Fruit fly (Drosophila melanogaster) whole organism, embryonic: ENCODE results near the gene Cralbp.

ENCODE experiments used
- CG10267 ChIP-seq: fragments of 200-800 bp; sonication (Bioruptor generic); optimal IDR thresholded peaks from 2 replicates; lab custom pipeline; 2018; ENCODE audit warnings: missing biosample characterization, mild to moderate bottlenecking, missing genetic modification characterization, moderate library complexity
- CG12155 ChIP-seq: fragments of 200-800 bp; sonication (Bioruptor generic); optimal IDR thresholded peaks from 3 replicates; lab custom pipeline; 2016; ENCODE audit warnings: missing biosample characterization, missing genetic modification characterization
- CG12744 ChIP-seq: fragments of 200-800 bp; sonication (Bioruptor generic); optimal IDR thresholded peaks from 2 replicates; lab custom pipeline; 2016; ENCODE audit warnings: missing biosample characterization, missing genetic modification characterization
- CG14441 ChIP-seq: fragments of 200-800 bp; sonication (Bioruptor generic); IDR thresholded peaks from 2 replicates; pipeline ENCODE4 v1.3.6; 2022; ENCODE audit warnings: missing biosample characterization, missing genetic modification characterization
- CG18011 ChIP-seq: fragments of 200-800 bp; sonication (Bioruptor generic); optimal IDR thresholded peaks from 2 replicates; lab custom pipeline; 2017; ENCODE audit warnings: missing biosample characterization, missing genetic modification characterization, mild to moderate bottlenecking, moderate library complexity, missing genotype
- CG18262 ChIP-seq: fragments of 200-800 bp; optimal IDR thresholded peaks from 3 replicates; lab custom pipeline; 2019; ENCODE audit warnings: missing biosample characterization, mild to moderate bottlenecking, missing genetic modification characterization, moderate library complexity
- CG18476 ChIP-seq: fragments of 200-800 bp; sonication (Bioruptor generic); optimal IDR thresholded peaks from 2 replicates; lab custom pipeline; 2016; ENCODE audit warnings: missing biosample characterization, mild to moderate bottlenecking, missing genetic modification characterization
- CG34422 ChIP-seq: fragments of 200-800 bp; sonication (Bioruptor generic); IDR thresholded peaks from 3 replicates; pipeline ENCODE4 v1.3.6; 2022; ENCODE audit warnings: missing biosample characterization, missing genetic modification characterization
- Dad ChIP-seq: fragments of 200-800 bp; sonication (Bioruptor generic); optimal IDR thresholded peaks from 3 replicates; lab custom pipeline; 2016; ENCODE audit warnings: missing biosample characterization, missing genetic modification characterization
- Dref ChIP-seq: fragments of 200-800 bp; sonication (Bioruptor generic); IDR thresholded peaks from 2 replicates; pipeline ENCODE4 v1.3.6; 2022; ENCODE audit warnings: missing biosample characterization, missing genetic modification characterization
- Drgx ChIP-seq: fragments of 200-800 bp; sonication (Bioruptor generic); IDR thresholded peaks from 2 replicates; pipeline ENCODE4 v1.3.6; 2022; ENCODE audit warnings: missing biosample characterization, missing genetic modification characterization
- E2f2 ChIP-seq: fragments of 200-800 bp; sonication (Bioruptor generic); IDR thresholded peaks from 2 replicates; pipeline ENCODE4 v1.3.6; 2022; ENCODE audit warnings: missing biosample characterization, missing genetic modification characterization
- Ets97D ChIP-seq: fragments of 200-800 bp; sonication (Bioruptor generic); optimal IDR thresholded peaks from 3 replicates; lab custom pipeline; 2016; ENCODE audit warnings: missing biosample characterization, missing genetic modification characterization
- HLH4C ChIP-seq: fragments of 200-800 bp; sonication (Bioruptor generic); IDR thresholded peaks from 3 replicates; pipeline ENCODE4 v1.3.6; 2022; ENCODE audit warnings: missing biosample characterization, missing genetic modification characterization; ENCODE audit not compliant: partially characterized antibody
- Hr39 ChIP-seq: fragments of >200 bp; optimal IDR thresholded peaks from 2 replicates; lab custom pipeline; 2017
- Jarid2 ChIP-seq: fragments of 200-800 bp; sonication (Bioruptor generic); optimal IDR thresholded peaks from 3 replicates; lab custom pipeline; 2017; ENCODE audit warnings: mild to moderate bottlenecking, missing biosample characterization, missing genetic modification reagents, missing genetic modification characterization
- Max ChIP-seq: fragments of 200-800 bp; sonication (Bioruptor generic); optimal IDR thresholded peaks from 2 replicates; lab custom pipeline; 2016; ENCODE audit warnings: missing biosample characterization, mild to moderate bottlenecking, missing genetic modification characterization
- Myb ChIP-seq: fragments of 200-800 bp; sonication (Bioruptor generic); optimal IDR thresholded peaks from 2 replicates; lab custom pipeline; 2016; ENCODE audit warnings: missing biosample characterization, missing genetic modification characterization
- Sin3A ChIP-seq: fragments of >200 bp; optimal IDR thresholded peaks from 2 replicates; lab custom pipeline; 2018
- Ssrp ChIP-seq: fragments of 200-800 bp; sonication (Bioruptor generic); optimal IDR thresholded peaks from 2 replicates; lab custom pipeline; 2018; ENCODE audit warnings: missing biosample characterization, mild to moderate bottlenecking, missing genetic modification characterization, moderate library complexity
- amos ChIP-seq: fragments of 200-800 bp; sonication (Bioruptor generic); IDR thresholded peaks from 2 replicates; pipeline ENCODE4 v1.3.6; 2022; ENCODE audit warnings: missing biosample characterization, missing genetic modification characterization; ENCODE audit not compliant: partially characterized antibody
- bbx ChIP-seq: fragments of 200-800 bp; sonication (Bioruptor generic); IDR thresholded peaks from 2 replicates; pipeline ENCODE4 v1.3.6; 2022; ENCODE audit warnings: missing biosample characterization, missing genetic modification characterization; ENCODE audit not compliant: partially characterized antibody
- bcd ChIP-seq: fragments of 200-800 bp; sonication (Bioruptor generic); optimal IDR thresholded peaks from 2 replicates; lab custom pipeline; 2017; ENCODE audit warnings: missing biosample characterization, mild to moderate bottlenecking, missing genetic modification characterization
- chinmo ChIP-seq: fragments of 200-800 bp; sonication (Bioruptor generic); IDR thresholded peaks from 4 replicates; pipeline ENCODE4 v1.3.6; 2022; ENCODE audit warnings: missing biosample characterization, missing genetic modification characterization; ENCODE audit not compliant: partially characterized antibody
- corto ChIP-seq: fragments of 200-800 bp; sonication (Bioruptor generic); optimal IDR thresholded peaks from 2 replicates; lab custom pipeline; 2016; ENCODE audit warnings: missing biosample characterization, mild to moderate bottlenecking, missing genetic modification characterization, moderate library complexity
- crc ChIP-seq: fragments of 200-800 bp; sonication (Bioruptor generic); optimal IDR thresholded peaks from 2 replicates; lab custom pipeline; 2016; ENCODE audit warnings: missing biosample characterization, missing genetic modification characterization
- crol ChIP-seq: fragments of 200-800 bp; sonication (Bioruptor generic); IDR thresholded peaks from 2 replicates; pipeline ENCODE4 v1.3.6; 2022; ENCODE audit warnings: missing biosample characterization, missing genetic modification characterization
- dati ChIP-seq: fragments of 200-800 bp; sonication (Bioruptor generic); IDR thresholded peaks from 2 replicates; pipeline ENCODE4 v1.3.6; 2022; ENCODE audit warnings: missing biosample characterization, missing genetic modification characterization
- dpn ChIP-seq, 2 experiments: fragments of 200-800 bp; sonication (Bioruptor generic); optimal IDR thresholded peaks; 3 replicates each; lab custom pipeline; 2016; ENCODE audit warnings: missing biosample characterization in 2 of 2, missing genetic modification characterization in 2 of 2
- gce ChIP-seq: fragments of 200-800 bp; sonication (Bioruptor generic); IDR thresholded peaks from 3 replicates; pipeline ENCODE4 v1.3.6; 2022; ENCODE audit warnings: missing biosample characterization, missing genetic modification characterization
- hbn ChIP-seq: fragments of 200-800 bp; sonication (Bioruptor generic); IDR thresholded peaks from 2 replicates; pipeline ENCODE4 v1.3.6; 2022; ENCODE audit warnings: missing biosample characterization, missing genetic modification characterization; ENCODE audit not compliant: partially characterized antibody
- inv ChIP-seq: fragments of 200-800 bp; sonication (Bioruptor generic); IDR thresholded peaks from 2 replicates; pipeline ENCODE4 v1.3.6; 2022; ENCODE audit warnings: missing biosample characterization, missing genetic modification characterization; ENCODE audit not compliant: partially characterized antibody
- lola ChIP-seq, 3 experiments: fragments of >200 bp in 2 of 3; fragments of 200-800 bp in 1 of 3; sonication (Bioruptor generic) in 1 of 3; optimal IDR thresholded peaks; 2 replicates each; lab custom pipeline; 2017 to 2019; ENCODE audit warnings: missing biosample characterization in 3 of 3, missing genetic modification characterization in 3 of 3, mild to moderate bottlenecking in 1 of 3, moderate library complexity in 1 of 3
- mam ChIP-seq: fragments of 200-800 bp; sonication (Bioruptor generic); optimal IDR thresholded peaks from 3 replicates; lab custom pipeline; 2016; ENCODE audit warnings: missing biosample characterization, missing genetic modification characterization
- nmo ChIP-seq: fragments of 200-800 bp; sonication (Bioruptor generic); optimal IDR thresholded peaks from 2 replicates; lab custom pipeline; 2018; ENCODE audit warnings: missing biosample characterization, mild to moderate bottlenecking, missing genetic modification characterization, moderate library complexity
- nom ChIP-seq: fragments of 200-800 bp; sonication (Bioruptor generic); optimal IDR thresholded peaks from 2 replicates; lab custom pipeline; 2017; ENCODE audit warnings: missing biosample characterization, missing genetic modification characterization, mild to moderate bottlenecking, moderate library complexity, missing genetic modification reagents
- onecut ChIP-seq: fragments of 200-800 bp; sonication (Bioruptor generic); IDR thresholded peaks from 2 replicates; pipeline ENCODE4 v1.3.6; 2022; ENCODE audit warnings: missing biosample characterization, missing genetic modification characterization
- org-1 ChIP-seq: fragments of 200-800 bp; sonication (Bioruptor generic); optimal IDR thresholded peaks from 2 replicates; lab custom pipeline; 2017; ENCODE audit warnings: missing biosample characterization, missing genetic modification characterization
- pan ChIP-seq, 4 experiments: fragments of >200 bp in 3 of 4; fragments of 200-800 bp in 1 of 4; sonication (Bioruptor generic) in 1 of 4; optimal IDR thresholded peaks in 3 of 4; IDR thresholded peaks in 1 of 4; 2 replicates each; pipeline versions ENCODE4 v1.3.6 to Lab custom; 2017 to 2022; ENCODE audit warnings: missing biosample characterization in 2 of 4, missing genetic modification characterization in 2 of 4, mixed read lengths in 1 of 4
- prd ChIP-seq, 3 experiments: fragments of >200 bp in 2 of 3; fragments of 200-800 bp in 1 of 3; sonication (Bioruptor generic) in 1 of 3; optimal IDR thresholded peaks in 2 of 3; IDR thresholded peaks in 1 of 3; 2 replicates in 2 of 3; 3 replicates in 1 of 3; pipeline versions ENCODE4 v1.3.6 to Lab custom; 2017 to 2022; ENCODE audit warnings: missing biosample characterization in 1 of 3, missing genetic modification characterization in 1 of 3
- pzg ChIP-seq: fragments of 200-800 bp; sonication (Bioruptor generic); optimal IDR thresholded peaks from 3 replicates; lab custom pipeline; 2018; ENCODE audit warnings: missing biosample characterization, mild to moderate bottlenecking, missing genetic modification characterization, moderate library complexity
- repo ChIP-seq: fragments of 200-800 bp; sonication (Bioruptor generic); optimal IDR thresholded peaks from 2 replicates; lab custom pipeline; 2016; ENCODE audit warnings: missing biosample characterization, missing genetic modification characterization
- shn ChIP-seq: fragments of 200-800 bp; sonication (Bioruptor generic); optimal IDR thresholded peaks from 3 replicates; lab custom pipeline; 2016; ENCODE audit warnings: missing biosample characterization, missing genetic modification characterization
- sr ChIP-seq: fragments of 200-800 bp; sonication (Bioruptor generic); IDR thresholded peaks from 3 replicates; pipeline ENCODE4 v1.3.6; 2022; ENCODE audit warnings: missing biosample characterization, missing genetic modification characterization
- tll ChIP-seq, 2 experiments: fragments of 200-800 bp in 1 of 2; fragments of >200 bp in 1 of 2; sonication (Bioruptor generic) in 1 of 2; optimal IDR thresholded peaks; 2 replicates each; lab custom pipeline; 2017 to 2019; ENCODE audit warnings: missing biosample characterization in 2 of 2, missing genetic modification characterization in 2 of 2, mild to moderate bottlenecking in 1 of 2, moderate library complexity in 1 of 2
- trh ChIP-seq: fragments of 200-800 bp; sonication (Bioruptor generic); optimal IDR thresholded peaks from 2 replicates; lab custom pipeline; 2016; ENCODE audit warnings: missing biosample characterization, missing genetic modification characterization
- usp ChIP-seq: fragments of >200 bp; optimal IDR thresholded peaks from 2 replicates; lab custom pipeline; 2017; ENCODE audit warnings: missing biosample characterization, missing genetic modification characterization

Gene Cralbp

dm6 chr3L:5764922-5765843 is 21.3 kb downstream of the Cralbp start, which contains the start of gene CG10576 (continued):
- TF ChIP-seq bcd (GFP tag; lab: Kevin White, UChicago) (no peak), Jarid2 (GFP tag; lab: Kevin White, UChicago) (no peak), hbn (GFP tag; lab: Robert Waterston, UW) (peak; percentile 60; the same call in 1 of the 2 replicates), E2f2 (peak; percentile 80), gce (GFP tag; lab: Robert Waterston, UW) (no peak), lola (GFP tag; optimal IDR thresholded peaks at IDR 0.05; lab: Kevin White, UChicago) (peak in 1 of 3 experiments; percentile 4), pan (optimal IDR thresholded peaks at IDR 0.05; lab: Kevin White, UChicago) (no peak), pan (GFP tag; optimal IDR thresholded peaks at IDR 0.05 in 1 of 2, IDR thresholded peaks at IDR 0.05 in 1 of 2) (no peak), CG10267 (tag; lab: Kevin White, UChicago) (peak; percentile 58), dati (no peak), org-1 (no peak), Drgx (GFP tag; lab: Robert Waterston, UW) (no peak), CG34422 (GFP tag; lab: Robert Waterston, UW) (peak; percentile 80; the same call in 1 of the 3 replicates), inv (GFP tag; lab: Robert Waterston, UW) (peak; percentile 58), Dad (GFP tag; lab: Kevin White, UChicago) (peak; percentile 6), crc (GFP tag; lab: Kevin White, UChicago) (no peak), nmo (GFP tag; lab: Kevin White, UChicago) (peak; percentile 68), sr (GFP tag; lab: Robert Waterston, UW) (no peak), Ssrp (tag; lab: Kevin White, UChicago) (no peak), prd (optimal IDR thresholded peaks at IDR 0.05; lab: Kevin White, UChicago) (no peak), prd (GFP tag; IDR thresholded peaks at IDR 0.05; lab: Robert Waterston, UW) (0 out of 3 replicates have a peak, but pooled peaks have one; percentile 8), CG12744 (no peak), crol (no peak), mam (GFP tag; lab: Kevin White, UChicago) (peak; percentile 37), tll (GFP tag; optimal IDR thresholded peaks at IDR 0.05; lab: Kevin White, UChicago) (peak; percentile 38 to 92), nom (GFP tag; lab: Kevin White, UChicago) (no peak), usp (no peak), Max (GFP tag; lab: Kevin White, UChicago) (peak; percentile 93), pzg (GFP tag; lab: Kevin White, UChicago) (peak; percentile 84), onecut (no peak), Hr39 (lab: Kevin White, UChicago) (no peak), chinmo (GFP tag; lab: Robert Waterston, UW) (0 out of 4 replicates have a peak, but pooled peaks have one; percentile 67), repo (no peak), HLH4C (GFP tag; lab: Robert Waterston, UW) (0 out of 3 replicates have a peak, but pooled peaks have one; percentile 36), CG18011 (GFP tag; lab: Kevin White, UChicago) (no peak), corto (GFP tag; lab: Kevin White, UChicago) (no peak), Sin3A (peak; percentile 94), Ets97D (GFP tag; lab: Kevin White, UChicago) (peak; percentile 73), Dref (GFP tag; lab: Robert Waterston, UW) (peak; percentile 56), CG18476 (GFP tag; lab: Kevin White, UChicago) (no peak), CG18262 (tag; lab: Kevin White, UChicago) (no peak), dpn (GFP tag; optimal IDR thresholded peaks at IDR 0.05; lab: Kevin White, UChicago) (peak in 1 of 2 experiments; percentile 8), CG12155 (GFP tag; lab: Kevin White, UChicago) (peak; percentile 18), trh (GFP tag; lab: Kevin White, UChicago) (no peak), bbx (peak; percentile 44; the same call in 1 of the 2 replicates), amos (GFP tag; lab: Robert Waterston, UW) (peak; percentile 58), Myb (GFP tag; lab: Kevin White, UChicago) (no peak), CG14441 (no peak), shn (GFP tag; lab: Kevin White, UChicago) (no peak)
